Worm (Caenorhabditis elegans) whole organism, L3 larva: ENCODE data around the gene dnj-8.

ENCODE experiments used
- R02D3.7 ChIP-seq: fragments of 150-350 bp; optimal IDR thresholded peaks from 2 replicates; lab custom pipeline; 2014; ENCODE audit warnings: missing biosample characterization, missing genetic modification characterization
- aly-2 ChIP-seq: fragments of 150-350 bp; optimal IDR thresholded peaks from 2 replicates; lab custom pipeline; 2014; ENCODE audit warnings: missing biosample characterization, missing genetic modification characterization
- ceh-28 ChIP-seq: fragments of 150-350 bp; optimal IDR thresholded peaks from 2 replicates; lab custom pipeline; 2014; ENCODE audit warnings: missing biosample characterization, missing genetic modification reagents, missing genetic modification characterization
- egl-27 ChIP-seq: sonication (generic microtip); optimal IDR thresholded peaks from 4 replicates; lab custom pipeline; 2017; ENCODE audit warnings: missing biosample characterization, missing genetic modification reagents, missing genetic modification characterization
- elt-1 ChIP-seq: fragments of 150-350 bp; optimal IDR thresholded peaks from 2 replicates; lab custom pipeline; 2014; ENCODE audit warnings: missing biosample characterization, missing genetic modification characterization
- elt-2 ChIP-seq: sonication (generic microtip); optimal IDR thresholded peaks from 2 replicates; lab custom pipeline; 2016; ENCODE audit warnings: missing genetic modification reagents, mild to moderate bottlenecking, missing genetic modification characterization, missing compliant biosample characterization
- elt-3 ChIP-seq, 3 experiments: fragments of 150-350 bp in 1 of 3; sonication (generic microtip) in 2 of 3; optimal IDR thresholded peaks; 2 replicates in 2 of 3; 4 replicates in 1 of 3; lab custom pipeline; 2014 to 2017; ENCODE audit warnings: missing biosample characterization in 3 of 3, missing genetic modification characterization in 3 of 3
- lin-39 ChIP-seq: fragments of 150-350 bp; optimal IDR thresholded peaks from 2 replicates; lab custom pipeline; 2018; ENCODE audit warnings: missing biosample characterization, missing genetic modification reagents, missing genetic modification characterization
- nhr-11 ChIP-seq: fragments of 150-350 bp; optimal IDR thresholded peaks from 2 replicates; lab custom pipeline; 2014; ENCODE audit warnings: missing biosample characterization, missing genetic modification characterization
- nhr-28 ChIP-seq: fragments of 150-350 bp; optimal IDR thresholded peaks from 2 replicates; lab custom pipeline; 2014; ENCODE audit warnings: missing biosample characterization, missing genetic modification characterization
- nhr-77 ChIP-seq: fragments of 150-350 bp; optimal IDR thresholded peaks from 2 replicates; lab custom pipeline; 2014; ENCODE audit warnings: missing biosample characterization, missing genetic modification characterization
- unc-39 ChIP-seq: sonication (generic microtip); optimal IDR thresholded peaks from 4 replicates; lab custom pipeline; 2017; ENCODE audit warnings: missing biosample characterization, missing genetic modification characterization
- zag-1 ChIP-seq: fragments of 150-350 bp; optimal IDR thresholded peaks from 2 replicates; lab custom pipeline; 2014; ENCODE audit warnings: missing biosample characterization, missing genetic modification characterization

- TF ChIP-seq R02D3.7 (tag; lab: Kevin White, UChicago) (no peak), elt-2 (tag; lab: Kevin White, UChicago) (no peak), ceh-28 (tag; lab: Kevin White, UChicago) (no peak), zag-1 (tag; lab: Kevin White, UChicago) (no peak), elt-3 (tag; optimal IDR thresholded peaks at IDR 0.05; lab: Kevin White, UChicago) (no peak), lin-39 (tag; lab: Kevin White, UChicago) (no peak), nhr-11 (tag; lab: Kevin White, UChicago) (no peak), aly-2 (tag; lab: Kevin White, UChicago) (no peak), elt-1 (tag; lab: Kevin White, UChicago) (no peak), unc-39 (tag; lab: Kevin White, UChicago) (no peak), nhr-77 (tag; lab: Kevin White, UChicago) (no peak), nhr-28 (tag; lab: Kevin White, UChicago) (no peak), egl-27 (tag; lab: Kevin White, UChicago) (no peak)
Measured at ce11 chrII:6575647-6576046, 22.2 kb downstream of the dnj-8 start, which contains the start of gene sra-29.
